Fruit fly (Drosophila melanogaster): ENCODE measurements around the gene mthl10.
A peak's percentile ranks its signal among the peaks of the same experiment; 100 is the strongest.

mthl10 gene

dm6 chr3L:380886-381546, 38.3 kb upstream of the mthl10 start (continued):
- peak; percentile 46; the same call in 2 of the 3 replicates for TF ChIP-seq zfh1 (GFP tag; IDR thresholded peaks at IDR 0.05)
- no peak for TF ChIP-seq ERR (GFP tag; optimal IDR thresholded peaks at IDR 0.05)
- TF ChIP-seq kni (GFP tag; optimal IDR thresholded peaks at IDR 0.05): no peak
- TF ChIP-seq wor (GFP tag; IDR thresholded peaks at IDR 0.05): no peak
- no peak for TF ChIP-seq CG30431 (GFP tag; optimal IDR thresholded peaks at IDR 0.05)
- peak; percentile 64 for TF ChIP-seq CG17829 (tag; optimal IDR thresholded peaks at IDR 0.05)
- no peak for TF ChIP-seq pan (optimal IDR thresholded peaks at IDR 0.05)
- no peak for TF ChIP-seq pan (GFP tag; optimal IDR thresholded peaks at IDR 0.05 in 1 of 2, IDR thresholded peaks at IDR 0.05 in 1 of 2)
- no peak for TF ChIP-seq D (optimal IDR thresholded peaks at IDR 0.05)
- no peak for TF ChIP-seq D (GFP tag; optimal IDR thresholded peaks at IDR 0.05)
- TF ChIP-seq zen (tag; optimal IDR thresholded peaks at IDR 0.05): peak; percentile 50
- peak; percentile 86 for TF ChIP-seq sens (GFP tag)
- no peak for TF ChIP-seq Ada2b (GFP tag; IDR thresholded peaks at IDR 0.05)
- TF ChIP-seq slbo (GFP tag; IDR thresholded peaks at IDR 0.05): no peak
- TF ChIP-seq CG32532 (GFP tag; IDR thresholded peaks at IDR 0.05): no peak
- TF ChIP-seq CG15696 (tag; optimal IDR thresholded peaks at IDR 0.05): peak; percentile 64
- TF ChIP-seq CG3726 (GFP tag; IDR thresholded peaks at IDR 0.05): no peak
- no peak for TF ChIP-seq CTCF (GFP tag; optimal IDR thresholded peaks at IDR 0.05)
- TF ChIP-seq CG6854 (GFP tag; optimal IDR thresholded peaks at IDR 0.05): no peak
- TF ChIP-seq CG4820 (GFP tag; optimal IDR thresholded peaks at IDR 0.05): no peak
- TF ChIP-seq croc (GFP tag; conservative IDR thresholded peaks at IDR 0.05): no peak
- TF ChIP-seq CG17912 (GFP tag; optimal IDR thresholded peaks at IDR 0.05): no peak
- TF ChIP-seq slp2 (GFP tag; optimal IDR thresholded peaks at IDR 0.05): no peak
- TF ChIP-seq Ets65A (GFP tag): no peak
- TF ChIP-seq CG1602 (GFP tag; optimal IDR thresholded peaks at IDR 0.05): peak; percentile 21
- TF ChIP-seq corto (GFP tag; optimal IDR thresholded peaks at IDR 0.05): no peak
- peak in 1 of 2 experiments; percentile 74 for TF ChIP-seq Pdp1 (GFP tag; optimal IDR thresholded peaks at IDR 0.05)
- TF ChIP-seq CG17612 (GFP tag; IDR thresholded peaks at IDR 0.05): no peak
- TF ChIP-seq H15 (GFP tag; IDR thresholded peaks at IDR 0.05): 0 out of 3 replicates have a peak, but pooled peaks have one; percentile 6
- TF ChIP-seq HmgD (GFP tag; optimal IDR thresholded peaks at IDR 0.05): no peak
- no peak for TF ChIP-seq jing (GFP tag; optimal IDR thresholded peaks at IDR 0.05)
- TF ChIP-seq CG11093 (GFP tag; IDR thresholded peaks at IDR 0.05): no peak
- peak; percentile 68 for TF ChIP-seq CG15479 (GFP tag; optimal IDR thresholded peaks at IDR 0.05)
- no peak for TF ChIP-seq Xbp1 (GFP tag; optimal IDR thresholded peaks at IDR 0.05)
- TF ChIP-seq hkb (optimal IDR thresholded peaks at IDR 0.05): no peak
- TF ChIP-seq hkb (GFP tag; IDR thresholded peaks at IDR 0.05): no peak
- TF ChIP-seq Sox100B (GFP tag; optimal IDR thresholded peaks at IDR 0.05): no peak
- TF ChIP-seq CG12769 (tag; optimal IDR thresholded peaks at IDR 0.05): no peak
- no peak for TF ChIP-seq CG1832 (GFP tag; optimal IDR thresholded peaks at IDR 0.05)
- TF ChIP-seq sc (optimal IDR thresholded peaks at IDR 0.05): no peak
- peak; percentile 7 for TF ChIP-seq sc (GFP tag; optimal IDR thresholded peaks at IDR 0.05)
- TF ChIP-seq sqz (GFP tag; optimal IDR thresholded peaks at IDR 0.05): peak; percentile 68
- TF ChIP-seq Nf-YB (GFP tag; optimal IDR thresholded peaks at IDR 0.05): peak; percentile 8
- TF ChIP-seq CG12659 (GFP tag; optimal IDR thresholded peaks at IDR 0.05): no peak
- TF ChIP-seq CG17385 (GFP tag; optimal IDR thresholded peaks at IDR 0.05): no peak
- no peak for TF ChIP-seq twi (tag; optimal IDR thresholded peaks at IDR 0.05)
- TF ChIP-seq CG10565 (GFP tag; optimal IDR thresholded peaks at IDR 0.05): no peak
- no peak for TF ChIP-seq abd-A (tag; optimal IDR thresholded peaks at IDR 0.05)
- TF ChIP-seq CG10979 (tag; optimal IDR thresholded peaks at IDR 0.05): peak; percentile 74
- no peak for TF ChIP-seq z (GFP tag; IDR thresholded peaks at IDR 0.05)
- TF ChIP-seq CG9797 (GFP tag; optimal IDR thresholded peaks at IDR 0.05): no peak
- TF ChIP-seq az2 (GFP tag; optimal IDR thresholded peaks at IDR 0.05): peak; percentile 19
